Fruit fly (Drosophila melanogaster) Kc167 (cell line): ENCODE measurements around the gene CG43439.

Experiments
- Myc ChIP-seq: fragments of >200 bp; optimal IDR thresholded peaks from 2 replicates; lab custom pipeline; 2017; ENCODE audit warnings: missing external identifiers
- Sin3A ChIP-seq: fragments of >200 bp; optimal IDR thresholded peaks from 2 replicates; lab custom pipeline; 2018; ENCODE audit warnings: missing external identifiers
- h ChIP-seq: fragments of >200 bp; optimal IDR thresholded peaks from 3 replicates; lab custom pipeline; 2018; ENCODE audit warnings: missing external identifiers
- insv ChIP-seq: fragments of >200 bp; optimal IDR thresholded peaks from 3 replicates; lab custom pipeline; 2018; ENCODE audit warnings: missing external identifiers
- psq ChIP-seq: fragments of >200 bp; optimal IDR thresholded peaks from 2 replicates; lab custom pipeline; 2017; ENCODE audit warnings: missing external identifiers
- ttk ChIP-seq: sonication (Bioruptor generic); optimal IDR thresholded peaks from 2 replicates; lab custom pipeline; 2017; ENCODE audit warnings: missing external identifiers

The CG43439 gene

dm6 chr3L:6963792-6964487 is 20.4 kb downstream of the CG43439 start:
- TF ChIP-seq ttk (lab: Kevin White, UChicago) (no peak), insv (lab: Kevin White, UChicago) (no peak), Sin3A (no peak), Myc (lab: Kevin White, UChicago) (no peak), h (lab: Kevin White, UChicago) (no peak), psq (lab: Kevin White, UChicago) (no peak)

DNA sequence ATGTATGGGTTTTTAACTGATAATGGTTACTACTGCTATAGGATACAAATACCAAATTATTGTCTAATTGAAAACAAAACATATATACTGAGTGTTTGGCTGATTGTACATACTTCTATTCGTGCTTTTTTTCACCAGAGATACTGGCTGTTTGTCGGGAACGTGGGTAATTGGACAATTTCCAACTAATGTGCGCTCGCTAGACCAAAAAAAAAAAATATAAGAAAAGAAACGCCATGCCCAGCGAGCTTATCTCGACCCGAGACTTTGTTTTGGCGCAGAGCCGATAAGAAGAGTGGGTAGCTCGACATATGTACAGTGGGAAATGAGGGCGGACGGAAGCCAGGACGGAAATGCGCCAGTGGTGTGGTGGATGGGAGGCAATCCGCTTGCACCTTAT is 21.2 kb downstream of the CG43439 start:
- no peak for TF ChIP-seq Myc (lab: Kevin White, UChicago)
- no peak for TF ChIP-seq h (lab: Kevin White, UChicago)
- no peak for TF ChIP-seq ttk (lab: Kevin White, UChicago)
- no peak for TF ChIP-seq insv (lab: Kevin White, UChicago)
- TF ChIP-seq psq (lab: Kevin White, UChicago) = no peak
- no peak for TF ChIP-seq Sin3A

- TF ChIP-seq psq (lab: Kevin White, UChicago) = no peak
- TF ChIP-seq Sin3A = no peak
- no peak for TF ChIP-seq h (lab: Kevin White, UChicago)
These were observed 22.3 kb downstream of the CG43439 start for dm6 chr3L:6961992-6962570.

DNA sequence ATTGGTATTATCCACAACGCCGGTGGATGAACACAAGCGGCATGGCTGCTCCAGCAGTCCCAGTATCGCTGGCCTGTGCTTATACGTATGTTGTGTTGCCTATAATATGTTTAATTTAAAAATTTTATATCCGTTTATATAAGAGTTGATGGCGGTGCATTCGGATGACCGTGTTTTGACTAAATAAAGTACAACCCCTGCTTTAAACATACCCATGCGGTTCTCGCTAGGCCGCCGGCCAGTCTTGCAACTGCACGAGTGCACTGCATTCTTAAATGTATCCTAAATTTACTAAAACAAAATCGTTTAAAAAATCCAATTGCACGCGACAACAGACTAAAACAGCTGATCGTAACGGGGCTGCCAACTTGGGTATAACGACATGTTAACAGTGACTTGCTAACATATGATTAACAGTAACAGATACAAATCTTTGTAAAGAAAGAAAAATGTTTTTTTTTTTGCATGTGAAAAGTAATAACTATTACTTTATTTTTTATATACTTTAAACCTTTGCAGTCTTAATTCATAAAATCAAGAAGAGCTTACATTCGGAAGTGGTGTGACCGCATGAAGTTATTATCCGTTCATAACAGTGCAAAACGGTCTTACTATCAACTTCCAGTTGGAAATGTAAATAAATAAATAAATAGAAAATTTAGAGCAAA is 26.5 kb downstream of the CG43439 start, which contains the start of the genes Uqcc1 and Surf1:
TSS of gene Uqcc1 (minus strand) at position 356 of the 668 bp plus-strand sequence.
TSS of gene Surf1 (plus strand) at position 594 of the 668 bp plus-strand sequence.
- TF ChIP-seq h (lab: Kevin White, UChicago) = no peak

dm6 chr3L:6955254-6956229 is 28.8 kb downstream of the CG43439 start, which contains the start of the genes CG10077 and CG9948:
CG10077 (minus strand) TSS chr3L:6955904.
CG9948 (plus strand) TSS chr3L:6955991.
- TF ChIP-seq Sin3A (no peak), Myc (lab: Kevin White, UChicago) (no peak), insv (lab: Kevin White, UChicago) (no peak), h (lab: Kevin White, UChicago) (no peak), psq (lab: Kevin White, UChicago) (no peak), ttk (lab: Kevin White, UChicago) (no peak)

dm6 chr3L:6947188-6947971 is 37.0 kb downstream of the CG43439 start:
- no peak for TF ChIP-seq insv (lab: Kevin White, UChicago)
- no peak for TF ChIP-seq Sin3A
- no peak for TF ChIP-seq ttk (lab: Kevin White, UChicago)
- no peak for TF ChIP-seq Myc (lab: Kevin White, UChicago)
- TF ChIP-seq psq (lab: Kevin White, UChicago) = no peak
- TF ChIP-seq h (lab: Kevin White, UChicago) = no peak

- TF ChIP-seq Myc (lab: Kevin White, UChicago) (no peak), h (lab: Kevin White, UChicago) (no peak), ttk (lab: Kevin White, UChicago) (no peak), insv (lab: Kevin White, UChicago) (no peak), Sin3A (no peak), psq (lab: Kevin White, UChicago) (no peak)
These were observed 39.0 kb downstream of the CG43439 start for dm6 chr3L:6945357-6945756.

- TF ChIP-seq insv (lab: Kevin White, UChicago) (no peak), psq (lab: Kevin White, UChicago) (no peak), Sin3A (no peak), h (lab: Kevin White, UChicago) (no peak), ttk (lab: Kevin White, UChicago) (no peak), Myc (lab: Kevin White, UChicago) (no peak)
These were observed 40.5 kb downstream of the CG43439 start for dm6 chr3L:6943948-6944319.

dm6 chr3L:6943204-6943947 is 41.0 kb downstream of the CG43439 start:
- TF ChIP-seq ttk (lab: Kevin White, UChicago) = no peak
- TF ChIP-seq Myc (lab: Kevin White, UChicago) = no peak
- no peak for TF ChIP-seq psq (lab: Kevin White, UChicago)
- no peak for TF ChIP-seq Sin3A
- no peak for TF ChIP-seq insv (lab: Kevin White, UChicago)
- TF ChIP-seq h (lab: Kevin White, UChicago) = no peak

- TF ChIP-seq ttk (lab: Kevin White, UChicago) (no peak), insv (lab: Kevin White, UChicago) (no peak)
These were observed 41.6 kb downstream of the CG43439 start, which contains the start of gene tow for dm6 chr3L:6942831-6943114. tow (plus strand) TSS chr3L:6942856.
